Worm (Caenorhabditis elegans) whole organism, L3 larva: ENCODE data around the gene F23D12.2.

Experiments
- aly-2 ChIP-seq: fragments of 150-350 bp; optimal IDR thresholded peaks from 2 replicates; lab custom pipeline; 2014; ENCODE audit warnings: missing biosample characterization, missing genetic modification characterization
- ama-1 ChIP-seq: fragments of 150-350 bp; optimal IDR thresholded peaks from 2 replicates; lab custom pipeline; 2018
- elt-3 ChIP-seq, 3 experiments: fragments of 150-350 bp in 1 of 3; sonication (generic microtip) in 2 of 3; optimal IDR thresholded peaks; 2 replicates in 2 of 3; 4 replicates in 1 of 3; lab custom pipeline; 2014 to 2017; ENCODE audit warnings: missing biosample characterization in 3 of 3, missing genetic modification characterization in 3 of 3
- nhr-11 ChIP-seq: fragments of 150-350 bp; optimal IDR thresholded peaks from 2 replicates; lab custom pipeline; 2014; ENCODE audit warnings: missing biosample characterization, missing genetic modification characterization
- nhr-28 ChIP-seq: fragments of 150-350 bp; optimal IDR thresholded peaks from 2 replicates; lab custom pipeline; 2014; ENCODE audit warnings: missing biosample characterization, missing genetic modification characterization
- nhr-76 ChIP-seq: fragments of 150-350 bp; sonication (generic microtip); optimal IDR thresholded peaks from 5 replicates; lab custom pipeline; 2014; ENCODE audit warnings: missing biosample characterization, missing genetic modification characterization
- nhr-77 ChIP-seq: fragments of 150-350 bp; optimal IDR thresholded peaks from 2 replicates; lab custom pipeline; 2014; ENCODE audit warnings: missing biosample characterization, missing genetic modification characterization
- pha-4 ChIP-seq: fragments of 150-350 bp; optimal IDR thresholded peaks from 2 replicates; lab custom pipeline; 2014; ENCODE audit warnings: missing biosample characterization, missing genetic modification reagents, missing genetic modification characterization
- snpc-4 ChIP-seq: fragments of 150-350 bp; optimal IDR thresholded peaks from 2 replicates; lab custom pipeline; 2014; ENCODE audit warnings: missing biosample characterization, missing genetic modification characterization
- unc-62 ChIP-seq: fragments of 150-350 bp; sonication (generic microtip); optimal IDR thresholded peaks from 4 replicates; lab custom pipeline; 2014; ENCODE audit warnings: missing biosample characterization, missing genetic modification reagents, missing genetic modification characterization

- TF ChIP-seq snpc-4 (tag; lab: Kevin White, UChicago) (no peak), nhr-76 (tag; lab: Kevin White, UChicago) (no peak), elt-3 (tag; optimal IDR thresholded peaks at IDR 0.05; lab: Kevin White, UChicago) (no peak), unc-62 (no peak), nhr-28 (no peak), ama-1 (no peak), pha-4 (tag; lab: Kevin White, UChicago) (no peak), nhr-11 (no peak), nhr-77 (no peak), aly-2 (no peak)
Observed at ce11 chrX:14469284-14469683, 47.9 kb upstream of the F23D12.2 start, which contains the start of gene M163.9.
